In genomic region chrIII:12993055-12993454, ce11 we compare ENCODE assay signal across 3 worm cellular contexts.
TF ChIP-seq lines count a peak whose summit lies in the region.

No protein-coding gene starts in this region.

TF ChIP-seq in whole organism, L4 larva, 104 proteins besides CTCF, POLR2A, EP300 and RAD21:
- TF ChIP-seq set-16 (GFP tag; IDR thresholded peaks at IDR 0.05; lab: Robert Waterston, UW), result peak; percentile 97
- no peak for TF ChIP-seq duxl-1 (tag; optimal IDR thresholded peaks at IDR 0.05; lab: Kevin White, UChicago; ENCODE audit: poor library complexity)

TF ChIP-seq in whole organism, late embryonic, 69 proteins besides CTCF, POLR2A, EP300 and RAD21:
- TF ChIP-seq ceh-48 (tag; optimal IDR thresholded peaks at IDR 0.05; lab: Kevin White, UChicago) (no peak), nhr-11 (tag; optimal IDR thresholded peaks at IDR 0.05; lab: Kevin White, UChicago) (no peak), sdc-2 (tag; optimal IDR thresholded peaks at IDR 0.05; lab: Kevin White, UChicago) (peak; percentile 29), elt-4 (tag; optimal IDR thresholded peaks at IDR 0.05; lab: Kevin White, UChicago) (peak; percentile 88)

TF ChIP-seq in whole organism, young adult, 124 proteins besides CTCF, POLR2A, EP300 and RAD21:
- TF ChIP-seq zfh-2 (GFP tag; conservative IDR thresholded peaks at IDR 0.05; lab: Robert Waterston, UW) (peak; percentile 82), tbx-9 (tag; optimal IDR thresholded peaks at IDR 0.05; lab: Kevin White, UChicago; ENCODE audit: borderline replicate concordance) (no peak), dpl-1 (GFP tag; optimal IDR thresholded peaks at IDR 0.05; lab: Kevin White, UChicago) (no peak), egrh-3 (GFP tag; IDR thresholded peaks at IDR 0.05; lab: Robert Waterston, UW) (peak; percentile 84; the same call in 1 of the 2 replicates)
